Worm (Caenorhabditis elegans) whole organism, L4 larva: ENCODE results near the gene Y97E10AR.4.

Experiments used
- R02D3.7 ChIP-seq: fragments of 150-350 bp; sonication (generic microtip); optimal IDR thresholded peaks from 3 replicates; lab custom pipeline; 2014; ENCODE audit warnings: missing biosample characterization, missing genetic modification characterization
- Y48G9A.11 ChIP-seq: fragments of 200-800 bp; sonication (Bioruptor generic); IDR thresholded peaks from 2 replicates; pipeline ENCODE4 v1.3.6; 2022; ENCODE audit warnings: missing genetic modification reagents, missing genetic modification characterization, missing compliant biosample characterization
- ceh-28 ChIP-seq: fragments of 150-350 bp; optimal IDR thresholded peaks from 2 replicates; lab custom pipeline; 2014; ENCODE audit warnings: missing biosample characterization, missing genetic modification reagents, missing genetic modification characterization
- dpl-1 ChIP-seq: fragments of 150-350 bp; optimal IDR thresholded peaks from 2 replicates; lab custom pipeline; 2014; ENCODE audit warnings: missing biosample characterization, missing genetic modification reagents, missing genetic modification characterization
- mep-1 ChIP-seq: fragments of 150-350 bp; sonication (generic microtip); optimal IDR thresholded peaks from 3 replicates; lab custom pipeline; 2014; ENCODE audit warnings: missing biosample characterization, missing genetic modification characterization
- mes-2 ChIP-seq: sonication (generic microtip); optimal IDR thresholded peaks from 2 replicates; lab custom pipeline; 2016; ENCODE audit warnings: missing genotype, mild to moderate bottlenecking, missing genetic modification characterization, missing compliant biosample characterization; ENCODE audit not compliant: poor library complexity, severe bottlenecking
- mxl-3 ChIP-seq: fragments of 200-800 bp; sonication (Bioruptor generic); optimal IDR thresholded peaks from 2 replicates; lab custom pipeline; 2018; ENCODE audit warnings: mild to moderate bottlenecking, missing genetic modification characterization, missing compliant biosample characterization
- nhr-237 ChIP-seq: sonication (generic microtip); optimal IDR thresholded peaks from 2 replicates; lab custom pipeline; 2017; ENCODE audit warnings: missing biosample characterization, missing genetic modification characterization
- pqm-1 ChIP-seq: sonication (generic microtip); optimal IDR thresholded peaks from 2 replicates; lab custom pipeline; 2017; ENCODE audit warnings: missing biosample characterization, missing genetic modification characterization
- unc-62 ChIP-seq, 3 experiments: fragments of 150-350 bp in 1 of 3; sonication (generic microtip); optimal IDR thresholded peaks in 2 of 3; peaks in 1 of 3; 1 replicate in 1 of 3; 2 replicates in 2 of 3; lab custom pipeline; 2014 to 2017; ENCODE audit warnings: missing biosample characterization in 3 of 3, missing genetic modification characterization in 3 of 3, missing genetic modification reagents in 3 of 3, missing genotype in 1 of 3

Gene Y97E10AR.4

DNA sequence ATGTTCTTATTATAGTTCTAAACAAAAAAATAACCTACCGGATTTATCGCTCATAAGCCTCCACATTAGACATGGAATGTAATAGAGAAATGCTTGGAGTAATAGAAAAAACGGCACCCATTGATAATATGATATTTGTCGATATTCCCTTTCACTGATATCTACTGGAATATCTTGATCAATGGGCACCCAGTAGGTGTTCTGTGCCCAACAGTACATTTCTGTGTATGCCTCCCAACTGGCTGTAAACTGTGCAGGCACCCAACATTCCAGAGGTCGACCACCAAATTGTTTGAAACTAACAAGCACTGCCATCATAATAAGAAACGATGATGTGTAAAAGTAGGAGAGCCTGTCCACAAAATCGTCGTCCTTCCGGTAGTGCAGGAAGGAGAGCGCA lies 45.6 kb downstream of the Y97E10AR.4 start:
- no peak for TF ChIP-seq Y48G9A.11 (GFP tag; lab: Robert Waterston, UW)
- TF ChIP-seq pqm-1 (tag; lab: Kevin White, UChicago): no peak
- peak in 1 of 2 experiments; percentile 96 for TF ChIP-seq unc-62 (GFP tag; optimal IDR thresholded peaks at IDR 0.05 in 1 of 2; lab: Kevin White, UChicago)
- TF ChIP-seq unc-62 (tag; optimal IDR thresholded peaks at IDR 0.05; lab: Kevin White, UChicago): no peak

DNA sequence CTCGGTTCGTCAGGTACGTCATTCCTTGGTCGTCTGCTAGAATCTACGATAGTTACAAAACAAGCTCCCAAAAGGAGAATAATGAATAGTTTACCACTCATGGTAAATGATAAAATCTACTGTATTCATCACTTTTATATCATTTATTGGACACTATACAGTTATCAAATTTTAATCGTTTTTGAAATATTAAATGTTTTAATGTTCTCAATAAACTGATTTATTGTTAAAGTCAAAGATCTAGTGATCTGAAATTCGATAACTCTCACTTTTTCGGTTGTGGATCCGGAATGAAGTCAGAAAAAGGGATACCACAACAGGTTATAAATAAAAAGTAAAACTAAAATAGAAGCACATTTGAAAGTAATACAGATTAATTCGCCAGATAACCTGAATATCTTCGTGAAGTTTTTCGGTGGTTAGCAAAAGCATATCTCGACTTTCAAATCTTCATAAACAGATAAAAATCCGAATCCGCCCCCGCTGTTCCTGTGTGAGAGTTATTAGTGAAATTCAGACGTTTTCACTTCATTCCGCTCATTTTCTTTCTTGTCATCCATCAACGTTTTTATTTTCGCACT lies 51.2 kb downstream of the Y97E10AR.4 start, which contains the start of the genes clec-217 and F26D11.2:
TSS of gene clec-217 (minus strand) at position 101 of the 581 bp plus-strand sequence.
TSS of gene F26D11.2 (plus strand) at position 531 of the 581 bp plus-strand sequence.
- TF ChIP-seq dpl-1 (GFP tag; lab: Kevin White, UChicago) (no peak), mep-1 (tag; lab: Kevin White, UChicago) (no peak), ceh-28 (tag; lab: Kevin White, UChicago) (no peak), mxl-3 (GFP tag; lab: Kevin White, UChicago) (no peak), mes-2 (tag; lab: Kevin White, UChicago) (no peak), R02D3.7 (tag; lab: Kevin White, UChicago) (no peak), nhr-237 (tag; lab: Kevin White, UChicago) (no peak)
- TF ChIP-seq, all 104 proteins: peak for 0
